Fruit fly (Drosophila melanogaster) whole organism, embryonic: Measurements from ENCODE around the gene rhea.

ENCODE experiments used
- Abd-B ChIP-seq: fragments of 200-800 bp; sonication (Bioruptor generic); optimal IDR thresholded peaks from 2 replicates; lab custom pipeline; 2018; ENCODE audit warnings: missing biosample characterization, mild to moderate bottlenecking, missing genetic modification characterization, moderate library complexity
- Aef1 ChIP-seq: fragments of 200-800 bp; sonication (Bioruptor generic); IDR thresholded peaks from 3 replicates; pipeline ENCODE4 v1.3.6; 2022; ENCODE audit warnings: missing biosample characterization, missing genetic modification characterization
- Bgb ChIP-seq: fragments of 200-800 bp; sonication (Bioruptor generic); IDR thresholded peaks from 2 replicates; pipeline ENCODE4 v1.3.6; 2022; ENCODE audit warnings: missing biosample characterization, missing genetic modification characterization; ENCODE audit not compliant: partially characterized antibody
- CG11093 ChIP-seq: fragments of 200-800 bp; sonication (Bioruptor generic); IDR thresholded peaks from 3 replicates; pipeline ENCODE4 v1.3.6; 2022; ENCODE audit warnings: missing biosample characterization, missing genetic modification characterization
- CG11247 ChIP-seq: fragments of 200-800 bp; sonication (Bioruptor generic); IDR thresholded peaks from 2 replicates; pipeline ENCODE4 v1.3.6; 2022; ENCODE audit warnings: missing biosample characterization, missing genetic modification characterization
- CG11695 ChIP-seq: fragments of 200-800 bp; sonication (Bioruptor generic); IDR thresholded peaks from 3 replicates; pipeline ENCODE4 v1.3.6; 2022; ENCODE audit warnings: missing biosample characterization, missing genetic modification characterization
- CG13287 ChIP-seq: fragments of 200-800 bp; sonication (Bioruptor generic); IDR thresholded peaks from 2 replicates; pipeline ENCODE4 v1.3.6; 2022; ENCODE audit warnings: missing biosample characterization, missing genetic modification characterization; ENCODE audit not compliant: partially characterized antibody
- CG13296 ChIP-seq: fragments of 200-800 bp; sonication (Bioruptor generic); optimal IDR thresholded peaks from 3 replicates; lab custom pipeline; 2018; ENCODE audit warnings: missing biosample characterization, mild to moderate bottlenecking, missing genetic modification characterization
- CG14441 ChIP-seq: fragments of 200-800 bp; sonication (Bioruptor generic); IDR thresholded peaks from 2 replicates; pipeline ENCODE4 v1.3.6; 2022; ENCODE audit warnings: missing biosample characterization, missing genetic modification characterization
- CG15514 ChIP-seq: fragments of 200-800 bp; sonication (Bioruptor generic); optimal IDR thresholded peaks from 3 replicates; lab custom pipeline; 2017; ENCODE audit warnings: missing biosample characterization, missing genetic modification characterization, mild to moderate bottlenecking, moderate library complexity, missing genetic modification reagents
- CG16815 ChIP-seq: fragments of 200-800 bp; sonication (Bioruptor generic); optimal IDR thresholded peaks from 3 replicates; lab custom pipeline; 2017; ENCODE audit warnings: missing biosample characterization, mild to moderate bottlenecking, missing genetic modification characterization
- CG16863 ChIP-seq: fragments of 200-800 bp; sonication (Bioruptor generic); optimal IDR thresholded peaks from 3 replicates; lab custom pipeline; 2016; ENCODE audit warnings: missing biosample characterization, missing genetic modification characterization
- CG30431 ChIP-seq: fragments of 200-800 bp; sonication (Bioruptor generic); optimal IDR thresholded peaks from 2 replicates; lab custom pipeline; 2017; ENCODE audit warnings: missing biosample characterization, missing genetic modification characterization
- CG32767 ChIP-seq: fragments of 200-800 bp; sonication (Bioruptor generic); IDR thresholded peaks from 2 replicates; pipeline ENCODE4 v1.3.6; 2022; ENCODE audit warnings: missing biosample characterization, missing genetic modification characterization
- CG4820 ChIP-seq: fragments of 200-800 bp; sonication (Bioruptor generic); optimal IDR thresholded peaks from 3 replicates; lab custom pipeline; 2016; ENCODE audit warnings: missing biosample characterization, missing genetic modification characterization
- CG4854 ChIP-seq: fragments of 200-800 bp; sonication (Bioruptor generic); optimal IDR thresholded peaks from 2 replicates; lab custom pipeline; 2016; ENCODE audit warnings: missing biosample characterization, missing genetic modification characterization, inconsistent platforms
- CG6654 ChIP-seq: fragments of 200-800 bp; sonication (Bioruptor generic); optimal IDR thresholded peaks from 2 replicates; lab custom pipeline; 2017; ENCODE audit warnings: missing biosample characterization, mild to moderate bottlenecking, missing genetic modification characterization
- CG6813 ChIP-seq: fragments of 200-800 bp; sonication (Bioruptor generic); optimal IDR thresholded peaks from 2 replicates; lab custom pipeline; 2017; ENCODE audit warnings: missing biosample characterization, missing genetic modification characterization, mild to moderate bottlenecking, moderate library complexity, missing genetic modification reagents
- CG7556 ChIP-seq: fragments of 200-800 bp; sonication (Bioruptor generic); optimal IDR thresholded peaks from 2 replicates; lab custom pipeline; 2017; ENCODE audit warnings: missing biosample characterization, mild to moderate bottlenecking, missing genetic modification characterization
- CG7839 ChIP-seq: fragments of 200-800 bp; sonication (Bioruptor generic); optimal IDR thresholded peaks from 3 replicates; lab custom pipeline; 2018; ENCODE audit warnings: missing biosample characterization, mild to moderate bottlenecking, missing genetic modification characterization, moderate library complexity
- CG7963 ChIP-seq: fragments of 200-800 bp; sonication (Bioruptor generic); IDR thresholded peaks from 3 replicates; pipeline ENCODE4 v1.3.6; 2022; ENCODE audit warnings: missing biosample characterization, missing genetic modification characterization; ENCODE audit not compliant: partially characterized antibody
- CG8924 ChIP-seq: fragments of 200-800 bp; optimal IDR thresholded peaks from 3 replicates; lab custom pipeline; 2019; ENCODE audit warnings: missing biosample characterization, mild to moderate bottlenecking, missing genetic modification characterization, moderate library complexity
- Dbx ChIP-seq: fragments of 200-800 bp; sonication (Bioruptor generic); IDR thresholded peaks from 3 replicates; pipeline ENCODE4 v1.3.6; 2022; ENCODE audit warnings: missing biosample characterization, missing genetic modification characterization
- Doc3 ChIP-seq: fragments of 200-800 bp; sonication (Bioruptor generic); IDR thresholded peaks from 3 replicates; pipeline ENCODE4 v1.3.6; 2022; ENCODE audit warnings: missing biosample characterization, missing genetic modification characterization; ENCODE audit not compliant: partially characterized antibody
- HHEX ChIP-seq: fragments of 200-800 bp; sonication (Bioruptor generic); optimal IDR thresholded peaks from 3 replicates; lab custom pipeline; 2017; ENCODE audit warnings: missing biosample characterization, mild to moderate bottlenecking, missing genetic modification characterization, missing genetic modification reagents
- Hmx ChIP-seq: fragments of 200-800 bp; sonication (Bioruptor generic); optimal IDR thresholded peaks from 2 replicates; lab custom pipeline; 2016; ENCODE audit warnings: missing biosample characterization, missing genetic modification characterization
- Hr39 ChIP-seq: fragments of >200 bp; optimal IDR thresholded peaks from 2 replicates; lab custom pipeline; 2017
- Jarid2 ChIP-seq: fragments of 200-800 bp; sonication (Bioruptor generic); optimal IDR thresholded peaks from 3 replicates; lab custom pipeline; 2017; ENCODE audit warnings: mild to moderate bottlenecking, missing biosample characterization, missing genetic modification reagents, missing genetic modification characterization
- Med ChIP-seq: fragments of 200-800 bp; sonication (Bioruptor generic); peaks from one replicate; lab custom pipeline; 2016; ENCODE audit warnings: missing biosample characterization, missing genetic modification characterization, mild to moderate bottlenecking, inconsistent platforms, moderate library complexity
- Mes4 ChIP-seq: fragments of 200-800 bp; sonication (Bioruptor generic); optimal IDR thresholded peaks from 2 replicates; lab custom pipeline; 2016; ENCODE audit warnings: missing biosample characterization, missing genetic modification characterization
- Mrtf ChIP-seq: fragments of 200-800 bp; sonication (Bioruptor generic); IDR thresholded peaks from 3 replicates; pipeline ENCODE4 v1.3.6; 2022; ENCODE audit warnings: missing biosample characterization, missing genetic modification characterization
- Poxn ChIP-seq: fragments of 200-800 bp; sonication (Bioruptor generic); IDR thresholded peaks from 2 replicates; pipeline ENCODE4 v1.3.6; 2022; ENCODE audit warnings: missing biosample characterization, missing genetic modification characterization
- ap ChIP-seq: fragments of 200-800 bp; sonication (Bioruptor generic); IDR thresholded peaks from 2 replicates; pipeline ENCODE4 v1.3.6; 2022; ENCODE audit warnings: missing biosample characterization, missing genetic modification characterization
- cas ChIP-seq: fragments of 200-800 bp; sonication (Bioruptor generic); IDR thresholded peaks from 2 replicates; pipeline ENCODE4 v1.3.6; 2022; ENCODE audit warnings: missing biosample characterization, missing genetic modification characterization
- da ChIP-seq: fragments of 200-800 bp; sonication (Bioruptor generic); optimal IDR thresholded peaks from 2 replicates; lab custom pipeline; 2016; ENCODE audit warnings: missing biosample characterization, missing genetic modification characterization
- danr ChIP-seq: fragments of 200-800 bp; sonication (Bioruptor generic); IDR thresholded peaks from 2 replicates; pipeline ENCODE4 v1.3.6; 2022; ENCODE audit warnings: missing biosample characterization, missing genetic modification characterization
- dysf ChIP-seq: fragments of 200-800 bp; sonication (Bioruptor generic); IDR thresholded peaks from 3 replicates; pipeline ENCODE4 v1.3.6; 2022; ENCODE audit warnings: missing biosample characterization, missing genetic modification characterization
- eve ChIP-seq, 2 experiments: fragments of >200 bp; optimal IDR thresholded peaks; 2 replicates each; lab custom pipeline; 2017; ENCODE audit warnings: missing biosample characterization in 2 of 2, missing genetic modification characterization in 2 of 2
- ewg ChIP-seq: fragments of 200-800 bp; sonication (Bioruptor generic); optimal IDR thresholded peaks from 3 replicates; lab custom pipeline; 2017; ENCODE audit warnings: mild to moderate bottlenecking, missing biosample characterization, missing genetic modification reagents, missing genetic modification characterization
- fd102C ChIP-seq: fragments of 200-800 bp; sonication (Bioruptor generic); optimal IDR thresholded peaks from 2 replicates; lab custom pipeline; 2018; ENCODE audit warnings: missing biosample characterization, mild to moderate bottlenecking, missing genetic modification characterization, moderate library complexity
- gce ChIP-seq: fragments of 200-800 bp; sonication (Bioruptor generic); IDR thresholded peaks from 3 replicates; pipeline ENCODE4 v1.3.6; 2022; ENCODE audit warnings: missing biosample characterization, missing genetic modification characterization
- gcm ChIP-seq: fragments of 200-800 bp; sonication (Bioruptor generic); optimal IDR thresholded peaks from 2 replicates; lab custom pipeline; 2019; ENCODE audit warnings: missing biosample characterization, mild to moderate bottlenecking, missing genetic modification characterization, moderate library complexity
- gro ChIP-seq: fragments of 200-800 bp; sonication (Bioruptor generic); optimal IDR thresholded peaks from 2 replicates; lab custom pipeline; 2016; ENCODE audit warnings: missing biosample characterization, missing genetic modification characterization
- gt ChIP-seq: fragments of 200-800 bp; sonication (Bioruptor generic); IDR thresholded peaks from 2 replicates; pipeline ENCODE4 v1.3.6; 2022; ENCODE audit warnings: missing biosample characterization, missing genetic modification characterization
- oc ChIP-seq: fragments of 200-800 bp; sonication (Bioruptor generic); optimal IDR thresholded peaks from 2 replicates; lab custom pipeline; 2018; ENCODE audit warnings: missing biosample characterization, mild to moderate bottlenecking, missing genetic modification characterization, moderate library complexity
- so ChIP-seq: fragments of 200-800 bp; sonication (Bioruptor generic); IDR thresholded peaks from 3 replicates; pipeline ENCODE4 v1.3.6; 2022; ENCODE audit warnings: missing biosample characterization, missing genetic modification characterization
- trh ChIP-seq: fragments of 200-800 bp; sonication (Bioruptor generic); optimal IDR thresholded peaks from 2 replicates; lab custom pipeline; 2016; ENCODE audit warnings: missing biosample characterization, missing genetic modification characterization
- unpg ChIP-seq: fragments of 200-800 bp; sonication (Bioruptor generic); optimal IDR thresholded peaks from 3 replicates; lab custom pipeline; 2018; ENCODE audit warnings: missing biosample characterization, mild to moderate bottlenecking, missing genetic modification characterization, moderate library complexity
- zen ChIP-seq: fragments of 200-800 bp; sonication (Bioruptor generic); optimal IDR thresholded peaks from 3 replicates; lab custom pipeline; 2018; ENCODE audit warnings: missing biosample characterization, mild to moderate bottlenecking, missing genetic modification characterization, moderate library complexity
- zfh2 ChIP-seq: fragments of 200-800 bp; sonication (Bioruptor generic); optimal IDR thresholded peaks from 2 replicates; lab custom pipeline; 2016; ENCODE audit warnings: missing biosample characterization, missing genetic modification characterization

The rhea gene

DNA sequence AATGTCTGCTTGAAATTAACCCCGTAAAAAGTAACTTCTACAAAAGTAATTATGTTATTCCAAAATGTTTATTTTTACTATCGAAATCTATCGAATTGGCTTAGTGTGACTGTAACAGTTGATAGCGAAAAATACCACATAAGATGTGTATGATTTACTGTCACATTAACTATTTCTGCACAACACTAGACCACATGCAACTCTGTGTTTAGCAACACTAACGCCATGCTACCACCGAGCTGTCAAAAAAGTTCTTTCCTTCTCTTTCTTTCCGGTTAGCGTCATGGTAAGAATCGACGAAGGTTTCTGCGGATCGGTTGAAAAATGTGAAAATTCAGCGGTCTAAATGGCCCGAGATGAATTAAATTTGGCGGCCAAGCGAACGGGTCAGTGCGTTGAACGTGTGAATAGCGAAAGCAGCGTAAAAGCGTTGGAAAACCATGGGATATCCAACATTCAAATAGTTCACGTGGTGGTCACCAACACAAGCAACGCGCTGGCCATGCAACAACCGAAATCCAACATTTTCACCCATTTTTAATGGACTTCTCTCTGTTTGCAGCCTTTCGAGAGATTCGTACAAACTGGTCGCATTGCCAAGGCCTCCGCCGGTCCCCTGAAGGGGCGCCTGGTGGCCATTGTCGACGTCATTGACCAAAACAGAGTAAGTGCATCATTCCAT is 56.1 kb downstream of the rhea start, which contains the start of the genes Nelf-E and RpL14 (continued):
- TF ChIP-seq Aef1 (GFP tag; lab: Robert Waterston, UW): peak; percentile 86
- peak; percentile 96 for TF ChIP-seq CG13296 (GFP tag; lab: Kevin White, UChicago)
- peak; percentile 93 for TF ChIP-seq oc (tag; lab: Kevin White, UChicago)
- TF ChIP-seq CG7556 (GFP tag; lab: Kevin White, UChicago): peak; percentile 89
- TF ChIP-seq CG32767 (GFP tag; lab: Robert Waterston, UW): peak; percentile 73; the same call in 1 of the 2 replicates
- no peak for TF ChIP-seq CG4854 (GFP tag; lab: Kevin White, UChicago)
- peak; percentile 91 for TF ChIP-seq ewg (GFP tag; lab: Kevin White, UChicago)
- TF ChIP-seq gt (GFP tag; lab: Robert Waterston, UW): peak; percentile 74
- peak; percentile 92 for TF ChIP-seq gcm (GFP tag; lab: Kevin White, UChicago)
- peak; percentile 91 for TF ChIP-seq CG7839
- TF ChIP-seq Poxn: peak; percentile 73
- peak; percentile 93 for TF ChIP-seq unpg (GFP tag; lab: Kevin White, UChicago)
- peak; percentile 87 for TF ChIP-seq CG14441 (GFP tag; lab: Robert Waterston, UW)
- TF ChIP-seq Med (GFP tag; lab: Kevin White, UChicago): peak; percentile 100
- TF ChIP-seq Jarid2: peak; percentile 90
- TF ChIP-seq Abd-B (GFP tag; lab: Kevin White, UChicago): peak; percentile 66
- TF ChIP-seq eve (GFP tag; optimal IDR thresholded peaks at IDR 0.05; lab: Kevin White, UChicago): no peak
- peak; percentile 95 for TF ChIP-seq trh
- TF ChIP-seq HHEX (GFP tag; lab: Kevin White, UChicago): peak; percentile 98
- TF ChIP-seq CG11247 (GFP tag; lab: Robert Waterston, UW): peak; percentile 96
- TF ChIP-seq CG6813: peak; percentile 98
- TF ChIP-seq cas: peak; percentile 91
- peak; percentile 95 for TF ChIP-seq CG15514
- peak; percentile 61; the same call in 1 of the 2 replicates for TF ChIP-seq Bgb (GFP tag; lab: Robert Waterston, UW)
- TF ChIP-seq CG16815 (GFP tag; lab: Kevin White, UChicago): peak; percentile 76
- TF ChIP-seq CG6654 (GFP tag; lab: Kevin White, UChicago): peak; percentile 79
- TF ChIP-seq CG13287 (GFP tag; lab: Robert Waterston, UW): peak; percentile 66; the same call in 1 of the 2 replicates
- peak; percentile 92 for TF ChIP-seq CG16863 (GFP tag; lab: Kevin White, UChicago)
- peak; percentile 33; the same call in 1 of the 3 replicates for TF ChIP-seq CG11093 (GFP tag; lab: Robert Waterston, UW)
- TF ChIP-seq gro (GFP tag; lab: Kevin White, UChicago): peak; percentile 97
- TF ChIP-seq CG11695 (GFP tag; lab: Robert Waterston, UW): peak; percentile 82
- no peak for TF ChIP-seq CG7963
- peak; percentile 79 for TF ChIP-seq Mrtf
- TF ChIP-seq so (GFP tag; lab: Robert Waterston, UW): peak; percentile 92
- TF ChIP-seq zen: peak; percentile 94
- TF ChIP-seq da (GFP tag; lab: Kevin White, UChicago): peak; percentile 94
- peak; percentile 94 for TF ChIP-seq gce (GFP tag; lab: Robert Waterston, UW)
- no peak for TF ChIP-seq Doc3 (GFP tag; lab: Robert Waterston, UW)
- peak; percentile 92 for TF ChIP-seq dysf (GFP tag; lab: Robert Waterston, UW)
- no peak for TF ChIP-seq Hmx (GFP tag; lab: Kevin White, UChicago)
- TF ChIP-seq CG30431 (GFP tag; lab: Kevin White, UChicago): peak; percentile 81
- peak; percentile 94 for TF ChIP-seq zfh2 (GFP tag; lab: Kevin White, UChicago)
- no peak for TF ChIP-seq Hr39 (lab: Kevin White, UChicago)
- peak; percentile 89 for TF ChIP-seq ap (GFP tag; lab: Robert Waterston, UW)
- TF ChIP-seq Mes4 (GFP tag; lab: Kevin White, UChicago): peak; percentile 99
- TF ChIP-seq danr: peak; percentile 69
- TF ChIP-seq CG4820 (GFP tag; lab: Kevin White, UChicago): peak; percentile 87
- TF ChIP-seq CG8924: peak; percentile 91
- TF ChIP-seq Dbx (GFP tag; lab: Robert Waterston, UW): peak; percentile 96
- TF ChIP-seq fd102C (GFP tag; lab: Kevin White, UChicago): peak; percentile 90
